Worm (Caenorhabditis elegans): ENCODE data around the gene K01B6.4.

ce11 chrIII:9306596-9306995 is 9.4 kb upstream of the K01B6.4 start, which contains the start of gene srx-45:
- TF ChIP-seq nhr-11 (tag; optimal IDR thresholded peaks at IDR 0.05) (no peak), lin-11 (tag; optimal IDR thresholded peaks at IDR 0.05) (no peak), nfya-1 (tag; optimal IDR thresholded peaks at IDR 0.05) (no peak), fkh-10 (GFP tag; optimal IDR thresholded peaks at IDR 0.05) (no peak), hlh-30 (tag; optimal IDR thresholded peaks at IDR 0.05; ENCODE audit: insufficient read depth) (no peak), ceh-31 (tag; optimal IDR thresholded peaks at IDR 0.05) (no peak), hlh-15 (tag; optimal IDR thresholded peaks at IDR 0.05) (no peak), pqm-1 (tag; optimal IDR thresholded peaks at IDR 0.05) (no peak), mec-3 (tag; optimal IDR thresholded peaks at IDR 0.05; ENCODE audit: borderline replicate concordance) (no peak), pag-3 (tag; optimal IDR thresholded peaks at IDR 0.05; ENCODE audit: borderline replicate concordance) (no peak), madf-2 (tag; optimal IDR thresholded peaks at IDR 0.05) (no peak)
